Worm (Caenorhabditis elegans) whole organism, mixed stage, embryonic: ENCODE measurements around the gene F20C5.5.
A peak's percentile ranks its signal among the peaks of the same experiment; 100 is the strongest.

Source experiments
- M03D4.4 ChIP-seq: sonication (generic microtip); optimal IDR thresholded peaks from 2 replicates; lab custom pipeline; 2017; ENCODE audit warnings: mild to moderate bottlenecking, missing genetic modification characterization, missing compliant biosample characterization
- bed-3 ChIP-seq: fragments of 200-800 bp; sonication (Bioruptor generic); optimal IDR thresholded peaks from 3 replicates; lab custom pipeline; 2018; ENCODE audit warnings: mild to moderate bottlenecking, missing genetic modification characterization, moderate library complexity, missing compliant biosample characterization
- blmp-1 ChIP-seq: fragments of 150-350 bp; optimal IDR thresholded peaks from 2 replicates; lab custom pipeline; 2014; ENCODE audit warnings: missing biosample characterization, missing genetic modification characterization
- ceh-39 ChIP-seq: fragments of 150-350 bp; optimal IDR thresholded peaks from 2 replicates; lab custom pipeline; 2014; ENCODE audit warnings: missing biosample characterization, missing genetic modification characterization
- ceh-43 ChIP-seq: fragments of 200-800 bp; sonication (Bioruptor generic); optimal IDR thresholded peaks from 2 replicates; lab custom pipeline; 2018; ENCODE audit warnings: mild to moderate bottlenecking, missing genetic modification characterization, moderate library complexity, missing compliant biosample characterization
- ceh-83 ChIP-seq: fragments of 200-800 bp; sonication (Bioruptor generic); optimal IDR thresholded peaks from 2 replicates; lab custom pipeline; 2018; ENCODE audit warnings: mild to moderate bottlenecking, missing genetic modification characterization, missing compliant biosample characterization
- ces-1 ChIP-seq: fragments of 150-350 bp; optimal IDR thresholded peaks from 2 replicates; lab custom pipeline; 2014; ENCODE audit warnings: missing biosample characterization, missing genetic modification reagents, missing genetic modification characterization
- cnd-1 ChIP-seq: fragments of 200-800 bp; sonication (Bioruptor generic); optimal IDR thresholded peaks from 2 replicates; lab custom pipeline; 2018; ENCODE audit warnings: mild to moderate bottlenecking, missing genetic modification characterization, missing compliant biosample characterization
- drap-1 ChIP-seq: fragments of 200-800 bp; sonication (Bioruptor generic); optimal IDR thresholded peaks from 3 replicates; lab custom pipeline; 2018; ENCODE audit warnings: mild to moderate bottlenecking, missing genetic modification characterization, missing compliant biosample characterization
- elt-3 ChIP-seq: fragments of 150-350 bp; optimal IDR thresholded peaks from 2 replicates; lab custom pipeline; 2014; ENCODE audit warnings: missing biosample characterization, missing genetic modification characterization
- flh-1 ChIP-seq: fragments of 200-800 bp; sonication (Bioruptor generic); optimal IDR thresholded peaks from 2 replicates; lab custom pipeline; 2018; ENCODE audit warnings: mild to moderate bottlenecking, missing genetic modification characterization, moderate library complexity, missing compliant biosample characterization
- ham-2 ChIP-seq: fragments of 200-800 bp; sonication (Bioruptor generic); optimal IDR thresholded peaks from 2 replicates; lab custom pipeline; 2018; ENCODE audit warnings: mild to moderate bottlenecking, missing genetic modification characterization, missing compliant biosample characterization
- hlh-1 ChIP-seq: fragments of 150-350 bp; optimal IDR thresholded peaks from 2 replicates; lab custom pipeline; 2014; ENCODE audit warnings: missing biosample characterization, missing genetic modification reagents, missing genetic modification characterization
- lin-13 ChIP-seq: fragments of 150-350 bp; optimal IDR thresholded peaks from 2 replicates; lab custom pipeline; 2014; ENCODE audit warnings: missing biosample characterization, missing genetic modification characterization
- lin-32 ChIP-seq: fragments of 200-800 bp; sonication (Bioruptor generic); optimal IDR thresholded peaks from 2 replicates; lab custom pipeline; 2018; ENCODE audit warnings: mild to moderate bottlenecking, missing genetic modification characterization, missing compliant biosample characterization
- lsy-2 ChIP-seq: fragments of 150-350 bp; optimal IDR thresholded peaks from 2 replicates; lab custom pipeline; 2014; ENCODE audit warnings: missing biosample characterization, missing genetic modification characterization
- mab-5 ChIP-seq: fragments of 150-350 bp; optimal IDR thresholded peaks from 2 replicates; lab custom pipeline; 2014; ENCODE audit warnings: missing biosample characterization, missing genetic modification characterization
- mep-1 ChIP-seq: fragments of 150-350 bp; optimal IDR thresholded peaks from 2 replicates; lab custom pipeline; 2017; ENCODE audit warnings: missing biosample characterization, missing genetic modification reagents, missing genetic modification characterization, inconsistent platforms
- mls-2 ChIP-seq: sonication (generic microtip); optimal IDR thresholded peaks from 2 replicates; lab custom pipeline; 2016; ENCODE audit warnings: mild to moderate bottlenecking, missing genetic modification characterization, moderate library complexity, missing compliant biosample characterization
- nhr-12 ChIP-seq: fragments of 150-350 bp; optimal IDR thresholded peaks from 2 replicates; lab custom pipeline; 2014; ENCODE audit warnings: missing biosample characterization, missing genetic modification characterization
- nhr-237 ChIP-seq: fragments of 150-350 bp; optimal IDR thresholded peaks from 2 replicates; lab custom pipeline; 2014; ENCODE audit warnings: missing biosample characterization, missing genetic modification characterization
- nhr-28 ChIP-seq: fragments of 150-350 bp; optimal IDR thresholded peaks from 2 replicates; lab custom pipeline; 2014; ENCODE audit warnings: missing biosample characterization, missing genetic modification characterization
- pha-4 ChIP-seq: fragments of 150-350 bp; optimal IDR thresholded peaks from 2 replicates; lab custom pipeline; 2018; ENCODE audit warnings: missing biosample characterization, missing genetic modification reagents, missing genetic modification characterization
- sem-2 ChIP-seq: fragments of 200-800 bp; sonication (Bioruptor generic); optimal IDR thresholded peaks from 2 replicates; lab custom pipeline; 2018; ENCODE audit warnings: mild to moderate bottlenecking, missing genetic modification characterization, missing compliant biosample characterization
- snpc-4 ChIP-seq: fragments of 150-350 bp; optimal IDR thresholded peaks from 2 replicates; lab custom pipeline; 2014; ENCODE audit warnings: missing biosample characterization, missing genetic modification characterization
- sptf-1 ChIP-seq: sonication (generic microtip); optimal IDR thresholded peaks from 2 replicates; lab custom pipeline; 2017; ENCODE audit warnings: mild to moderate bottlenecking, missing genetic modification characterization, moderate library complexity, missing compliant biosample characterization
- unc-120 ChIP-seq: sonication (generic microtip); optimal IDR thresholded peaks from 2 replicates; lab custom pipeline; 2017; ENCODE audit warnings: missing genetic modification characterization, missing compliant biosample characterization; ENCODE audit not compliant: poor library complexity, severe bottlenecking
- ztf-11 ChIP-seq: fragments of 150-350 bp; optimal IDR thresholded peaks from 2 replicates; lab custom pipeline; 2014; ENCODE audit warnings: missing biosample characterization, missing genetic modification characterization

F20C5.5 gene

DNA sequence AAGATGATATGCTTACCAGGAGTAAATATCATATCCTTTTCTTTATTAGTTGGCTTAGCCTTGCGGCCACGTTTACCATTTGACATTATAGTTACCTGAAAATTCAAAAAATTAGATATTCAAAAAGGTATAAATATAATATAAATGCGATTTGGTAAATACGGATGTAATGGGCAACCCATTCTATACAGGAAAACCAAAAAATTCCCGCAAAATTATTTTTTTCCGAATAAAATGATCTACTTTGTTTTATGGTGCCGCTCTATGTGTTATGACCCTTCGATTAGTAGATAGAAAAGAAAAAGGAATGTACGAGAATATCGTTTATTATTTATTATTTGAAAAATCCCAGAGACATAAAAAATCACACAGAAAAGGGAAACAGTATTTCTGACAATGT, 14.7 kb downstream of the F20C5.5 start, which contains the start of gene elli-1:
Gene elli-1 (minus strand): TSS at position 101 of the 400 bp plus-strand sequence.
- no peak for TF ChIP-seq ceh-43 (GFP tag; lab: Kevin White, UChicago)
- TF ChIP-seq sem-2, result no peak
- TF ChIP-seq unc-120, result no peak

ce11 chrIV:8754146-8754545, 15.3 kb downstream of the F20C5.5 start:
- TF ChIP-seq ceh-83 (peak; percentile 10), hlh-1 (tag; lab: Kevin White, UChicago) (no peak), lin-32 (GFP tag; lab: Kevin White, UChicago) (no peak), ham-2 (GFP tag; lab: Kevin White, UChicago) (no peak), ceh-43 (GFP tag; lab: Kevin White, UChicago) (no peak), ztf-11 (tag; lab: Kevin White, UChicago) (no peak), elt-3 (tag; lab: Kevin White, UChicago) (no peak), nhr-237 (tag; lab: Kevin White, UChicago) (no peak)

DNA sequence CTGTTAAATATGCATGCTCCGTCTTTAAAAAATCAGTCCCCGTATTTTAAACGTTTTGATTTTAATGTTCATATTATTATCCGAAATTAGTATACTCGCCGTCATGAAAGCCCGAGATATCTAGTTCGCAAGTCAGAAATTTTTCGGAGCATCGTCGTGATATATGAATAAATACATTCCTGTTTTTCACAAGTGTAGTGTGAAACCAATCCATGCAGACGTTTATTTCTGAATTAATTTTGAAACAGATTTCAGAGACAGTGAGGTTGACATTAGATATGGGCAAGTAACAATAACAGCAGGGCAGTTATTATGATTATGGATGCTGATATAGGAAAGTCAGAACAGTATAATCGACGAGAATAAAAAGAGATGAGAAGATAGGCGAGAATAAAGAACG, 16.9 kb downstream of the F20C5.5 start:
- no peak for TF ChIP-seq mep-1 (tag; lab: Kevin White, UChicago)
- TF ChIP-seq mab-5, result no peak
- TF ChIP-seq sem-2, result no peak
- TF ChIP-seq cnd-1 (tag; lab: Kevin White, UChicago), result no peak
- TF ChIP-seq nhr-237 (tag; lab: Kevin White, UChicago), result no peak
- TF ChIP-seq bed-3 (GFP tag; lab: Kevin White, UChicago), result no peak
- TF ChIP-seq ham-2 (GFP tag; lab: Kevin White, UChicago), result no peak
- TF ChIP-seq, all 35 proteins: peak for 0

- TF ChIP-seq mab-5 (no peak), nhr-28 (tag; lab: Kevin White, UChicago) (no peak), blmp-1 (no peak), drap-1 (GFP tag; lab: Kevin White, UChicago) (no peak), nhr-12 (no peak), cnd-1 (tag; lab: Kevin White, UChicago) (no peak), hlh-1 (tag; lab: Kevin White, UChicago) (no peak)
Observed at ce11 chrIV:8748967-8749366, 20.5 kb downstream of the F20C5.5 start.

- TF ChIP-seq ceh-39 (tag; lab: Kevin White, UChicago), result no peak
- no peak for TF ChIP-seq drap-1 (GFP tag; lab: Kevin White, UChicago)
- no peak for TF ChIP-seq ceh-43 (GFP tag; lab: Kevin White, UChicago)
- TF ChIP-seq hlh-1 (tag; lab: Kevin White, UChicago), result no peak
- TF ChIP-seq cnd-1 (tag; lab: Kevin White, UChicago), result no peak
- TF ChIP-seq M03D4.4 (tag; lab: Kevin White, UChicago), result no peak
- TF ChIP-seq unc-120, result no peak
- no peak for TF ChIP-seq ham-2 (GFP tag; lab: Kevin White, UChicago)
- TF ChIP-seq, all 35 proteins: peak for 0
Observed at ce11 chrIV:8745591-8746302, 23.7 kb downstream of the F20C5.5 start, which contains the start of the genes F20C5.7 and parg-1. Gene F20C5.7 (minus strand): TSS chrIV:8745691. Gene parg-1 (plus strand): TSS chrIV:8746252.

DNA sequence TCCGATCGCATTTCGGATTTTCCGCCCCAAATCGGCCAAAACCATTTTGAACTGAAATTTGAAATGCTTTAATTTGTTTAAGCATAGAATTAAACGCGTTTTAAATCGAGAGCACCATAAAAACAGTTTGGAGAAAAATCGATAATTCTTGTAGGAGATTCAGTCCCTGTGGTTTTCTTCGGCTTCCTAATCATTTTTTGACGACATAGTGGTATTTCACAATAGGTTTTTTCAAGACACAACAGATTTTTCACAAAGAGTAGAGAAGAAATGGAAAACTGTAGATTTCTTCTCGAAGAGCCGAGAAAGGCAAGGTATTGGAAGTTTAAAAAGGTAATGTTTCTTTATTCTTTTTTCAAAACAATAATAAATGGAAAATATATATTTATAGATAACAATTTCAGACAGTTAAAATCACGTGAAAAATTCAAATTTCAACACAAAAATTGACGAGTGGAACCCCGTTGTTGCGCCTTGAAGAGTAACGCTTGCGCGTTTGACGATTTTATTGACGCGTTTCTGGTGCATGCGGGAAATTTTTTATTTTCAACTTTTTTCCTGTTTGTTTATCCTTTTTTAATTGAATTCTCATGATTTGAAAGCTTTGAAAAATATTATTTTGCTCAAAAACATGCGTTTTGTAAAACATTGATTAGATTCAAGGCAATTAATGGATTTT, 25.6 kb downstream of the F20C5.5 start, which contains the start of gene F21D5.7:
Gene F21D5.7 (minus strand): TSS at position 51 of the 679 bp plus-strand sequence.
- TF ChIP-seq ces-1 (GFP tag; lab: Kevin White, UChicago) (peak; percentile 28), flh-1 (GFP tag; lab: Kevin White, UChicago) (no peak), lin-13 (tag; lab: Kevin White, UChicago) (peak; percentile 1), unc-120 (no peak), pha-4 (tag; lab: Kevin White, UChicago) (peak; percentile 36), nhr-237 (tag; lab: Kevin White, UChicago) (peak; percentile 33), snpc-4 (tag; lab: Kevin White, UChicago) (no peak), mls-2 (tag; lab: Kevin White, UChicago) (no peak), mep-1 (tag; lab: Kevin White, UChicago) (peak; percentile 49), sptf-1 (tag; lab: Kevin White, UChicago) (peak; percentile 31), nhr-12 (no peak), lsy-2 (tag; lab: Kevin White, UChicago) (peak; percentile 65)
